Fruit fly (Drosophila melanogaster) whole organism, embryonic: Measurements from ENCODE around the gene ATPsynbeta.

Experiments used
- Awh ChIP-seq: fragments of 200-800 bp; sonication (Bioruptor generic); IDR thresholded peaks from 2 replicates; pipeline ENCODE4, ENCODE4 v1.3.6; 2022; ENCODE audit warnings: missing biosample characterization, missing genetic modification characterization
- CG10321 ChIP-seq: fragments of 200-800 bp; sonication (Bioruptor generic); IDR thresholded peaks from 2 replicates; pipeline ENCODE4 v1.3.6; 2022; ENCODE audit warnings: missing biosample characterization, missing genetic modification characterization
- CG11247 ChIP-seq: fragments of 200-800 bp; sonication (Bioruptor generic); IDR thresholded peaks from 2 replicates; pipeline ENCODE4 v1.3.6; 2022; ENCODE audit warnings: missing biosample characterization, missing genetic modification characterization
- CG13123 ChIP-seq: fragments of 200-800 bp; sonication (Bioruptor generic); optimal IDR thresholded peaks from 2 replicates; lab custom pipeline; 2016; ENCODE audit warnings: missing biosample characterization, missing genetic modification characterization
- CG15514 ChIP-seq: fragments of 200-800 bp; sonication (Bioruptor generic); optimal IDR thresholded peaks from 3 replicates; lab custom pipeline; 2017; ENCODE audit warnings: missing biosample characterization, missing genetic modification characterization, mild to moderate bottlenecking, moderate library complexity, missing genetic modification reagents
- CG17359 ChIP-seq: fragments of 200-800 bp; sonication (Bioruptor generic); optimal IDR thresholded peaks from 3 replicates; lab custom pipeline; 2018; ENCODE audit warnings: missing biosample characterization, mild to moderate bottlenecking, missing genetic modification characterization, moderate library complexity
- CG17802 ChIP-seq: fragments of 200-800 bp; sonication (Bioruptor generic); optimal IDR thresholded peaks from 2 replicates; lab custom pipeline; 2018; ENCODE audit warnings: missing biosample characterization, mild to moderate bottlenecking, missing genetic modification characterization, moderate library complexity
- CG17829 ChIP-seq: fragments of 200-800 bp; optimal IDR thresholded peaks from 2 replicates; lab custom pipeline; 2019; ENCODE audit warnings: missing biosample characterization, mild to moderate bottlenecking, missing genetic modification characterization, moderate library complexity
- CG3163 ChIP-seq: fragments of 200-800 bp; sonication (Bioruptor generic); optimal IDR thresholded peaks from 3 replicates; lab custom pipeline; 2016; ENCODE audit warnings: missing biosample characterization, missing genetic modification characterization
- CG3726 ChIP-seq: fragments of 200-800 bp; sonication (Bioruptor generic); IDR thresholded peaks from 3 replicates; pipeline ENCODE4, ENCODE4 v1.3.6; 2022; ENCODE audit warnings: missing biosample characterization, missing genetic modification characterization
- CG7357 ChIP-seq: fragments of 200-800 bp; sonication (Bioruptor generic); IDR thresholded peaks from 3 replicates; pipeline ENCODE4 v1.3.6; 2022; ENCODE audit warnings: missing biosample characterization, missing genetic modification characterization
- CG7372 ChIP-seq: fragments of 200-800 bp; sonication (Bioruptor generic); IDR thresholded peaks from 2 replicates; pipeline ENCODE4 v1.3.6; 2022; ENCODE audit warnings: missing biosample characterization, missing genetic modification characterization
- CG8290 ChIP-seq, 3 experiments: fragments of 200-800 bp; sonication (Bioruptor generic); optimal IDR thresholded peaks; 2 replicates each; lab custom pipeline; 2016 to 2019; ENCODE audit warnings: missing biosample characterization in 3 of 3, missing genetic modification characterization in 3 of 3, mild to moderate bottlenecking in 2 of 3, moderate library complexity in 1 of 3
- CG8765 ChIP-seq: fragments of 200-800 bp; sonication (Bioruptor generic); IDR thresholded peaks from 2 replicates; pipeline ENCODE4 v1.3.6; 2022; ENCODE audit warnings: missing biosample characterization, missing genetic modification characterization
- Chrac-16 ChIP-seq: fragments of 200-800 bp; sonication (Bioruptor generic); optimal IDR thresholded peaks from 3 replicates; lab custom pipeline; 2016; ENCODE audit warnings: missing biosample characterization, missing genetic modification characterization
- D ChIP-seq, 2 experiments: fragments of 200-800 bp in 1 of 2; fragments of >200 bp in 1 of 2; sonication (Bioruptor generic) in 1 of 2; optimal IDR thresholded peaks; 2 replicates in 1 of 2; 3 replicates in 1 of 2; lab custom pipeline; 2017; ENCODE audit warnings: mild to moderate bottlenecking in 1 of 2, missing biosample characterization in 1 of 2, missing genetic modification characterization in 1 of 2, missing genetic modification reagents in 1 of 2
- Deaf1 ChIP-seq: fragments of 200-800 bp; optimal IDR thresholded peaks from 3 replicates; lab custom pipeline; 2019; ENCODE audit warnings: missing biosample characterization, mild to moderate bottlenecking, missing genetic modification characterization, moderate library complexity
- Fer2 ChIP-seq: fragments of 200-800 bp; sonication (Bioruptor generic); optimal IDR thresholded peaks from 2 replicates; lab custom pipeline; 2018; ENCODE audit warnings: missing biosample characterization, mild to moderate bottlenecking, missing genetic modification characterization, moderate library complexity
- H15 ChIP-seq: fragments of 200-800 bp; sonication (Bioruptor generic); IDR thresholded peaks from 3 replicates; pipeline ENCODE4 v1.3.6; 2022; ENCODE audit warnings: missing biosample characterization, missing genetic modification characterization
- HLHmδ ChIP-seq: fragments of 200-800 bp; sonication (Bioruptor generic); optimal IDR thresholded peaks from 2 replicates; lab custom pipeline; 2018; ENCODE audit warnings: missing biosample characterization, mild to moderate bottlenecking, missing genetic modification characterization, moderate library complexity
- Hmx ChIP-seq: fragments of 200-800 bp; sonication (Bioruptor generic); optimal IDR thresholded peaks from 2 replicates; lab custom pipeline; 2016; ENCODE audit warnings: missing biosample characterization, missing genetic modification characterization
- Hr51 ChIP-seq, 2 experiments: fragments of 200-800 bp; sonication (Bioruptor generic); optimal IDR thresholded peaks; 2 replicates in 1 of 2; 3 replicates in 1 of 2; lab custom pipeline; 2016 to 2018; ENCODE audit warnings: missing biosample characterization in 2 of 2, missing genetic modification characterization in 2 of 2, mild to moderate bottlenecking in 1 of 2, moderate library complexity in 1 of 2
- Kr ChIP-seq: fragments of 200-800 bp; sonication (Bioruptor generic); optimal IDR thresholded peaks from 2 replicates; lab custom pipeline; 2017; ENCODE audit warnings: missing biosample characterization, mild to moderate bottlenecking, missing genetic modification characterization
- Myb ChIP-seq: fragments of 200-800 bp; sonication (Bioruptor generic); optimal IDR thresholded peaks from 2 replicates; lab custom pipeline; 2016; ENCODE audit warnings: missing biosample characterization, missing genetic modification characterization
- Neu2 ChIP-seq: fragments of 200-800 bp; sonication (Bioruptor generic); optimal IDR thresholded peaks from 3 replicates; lab custom pipeline; 2016; ENCODE audit warnings: missing biosample characterization, missing genetic modification characterization, borderline replicate concordance
- Nf-YA ChIP-seq: fragments of 200-800 bp; sonication (Bioruptor generic); IDR thresholded peaks from 2 replicates; pipeline ENCODE4 v1.3.6; 2022; ENCODE audit warnings: missing biosample characterization, missing genetic modification characterization
- Poxn ChIP-seq: fragments of 200-800 bp; sonication (Bioruptor generic); IDR thresholded peaks from 2 replicates; pipeline ENCODE4 v1.3.6; 2022; ENCODE audit warnings: missing biosample characterization, missing genetic modification characterization
- Scr ChIP-seq: fragments of 200-800 bp; sonication (Bioruptor generic); IDR thresholded peaks from 2 replicates; pipeline ENCODE4 v1.3.6; 2022; ENCODE audit warnings: missing biosample characterization, missing genetic modification characterization; ENCODE audit not compliant: partially characterized antibody
- ab ChIP-seq: fragments of 200-800 bp; sonication (Bioruptor generic); optimal IDR thresholded peaks from 2 replicates; lab custom pipeline; 2016; ENCODE audit warnings: missing biosample characterization, missing genetic modification characterization
- abd-A ChIP-seq: fragments of 200-800 bp; sonication (Bioruptor generic); optimal IDR thresholded peaks from 3 replicates; lab custom pipeline; 2019; ENCODE audit warnings: missing biosample characterization, mild to moderate bottlenecking, missing genetic modification characterization, moderate library complexity
- aop ChIP-seq: fragments of 200-800 bp; sonication (Bioruptor generic); IDR thresholded peaks from 2 replicates; pipeline ENCODE4 v1.3.6; 2022; ENCODE audit warnings: missing biosample characterization, missing genetic modification characterization
- ato ChIP-seq: fragments of 200-800 bp; sonication (Bioruptor generic); IDR thresholded peaks from 2 replicates; pipeline ENCODE4 v1.3.6; 2022; ENCODE audit warnings: missing biosample characterization, missing genetic modification characterization; ENCODE audit not compliant: partially characterized antibody
- az2 ChIP-seq: fragments of 200-800 bp; sonication (Bioruptor generic); optimal IDR thresholded peaks from 3 replicates; lab custom pipeline; 2016; ENCODE audit warnings: missing biosample characterization, missing genetic modification characterization
- cato ChIP-seq: fragments of 200-800 bp; sonication (Bioruptor generic); optimal IDR thresholded peaks from 2 replicates; lab custom pipeline; 2016; ENCODE audit warnings: missing biosample characterization, missing genetic modification characterization, borderline replicate concordance
- da ChIP-seq: fragments of 200-800 bp; sonication (Bioruptor generic); optimal IDR thresholded peaks from 2 replicates; lab custom pipeline; 2016; ENCODE audit warnings: missing biosample characterization, missing genetic modification characterization
- dysf ChIP-seq: fragments of 200-800 bp; sonication (Bioruptor generic); IDR thresholded peaks from 3 replicates; pipeline ENCODE4 v1.3.6; 2022; ENCODE audit warnings: missing biosample characterization, missing genetic modification characterization
- fd3F ChIP-seq: fragments of 200-800 bp; sonication (Bioruptor generic); optimal IDR thresholded peaks from 2 replicates; lab custom pipeline; 2018; ENCODE audit warnings: missing biosample characterization, mild to moderate bottlenecking, missing genetic modification characterization, moderate library complexity
- gcm ChIP-seq: fragments of 200-800 bp; sonication (Bioruptor generic); optimal IDR thresholded peaks from 2 replicates; lab custom pipeline; 2019; ENCODE audit warnings: missing biosample characterization, mild to moderate bottlenecking, missing genetic modification characterization, moderate library complexity
- p53 ChIP-seq: fragments of 200-800 bp; sonication (Bioruptor generic); optimal IDR thresholded peaks from 2 replicates; lab custom pipeline; 2016; ENCODE audit warnings: missing biosample characterization, missing genetic modification characterization
- pfk ChIP-seq: fragments of 200-800 bp; sonication (Bioruptor generic); optimal IDR thresholded peaks from 2 replicates; lab custom pipeline; 2018; ENCODE audit warnings: missing biosample characterization, mild to moderate bottlenecking, missing genetic modification characterization, moderate library complexity
- pho ChIP-seq: fragments of 200-800 bp; sonication (Bioruptor generic); optimal IDR thresholded peaks from 2 replicates; lab custom pipeline; 2016; ENCODE audit warnings: missing biosample characterization, missing genetic modification characterization
- pum ChIP-seq: fragments of 200-800 bp; sonication (Bioruptor generic); optimal IDR thresholded peaks from 2 replicates; lab custom pipeline; 2016; ENCODE audit warnings: missing biosample characterization, missing genetic modification characterization
- row ChIP-seq: fragments of 200-800 bp; sonication (Bioruptor generic); IDR thresholded peaks from 3 replicates; pipeline ENCODE4 v1.3.6; 2022; ENCODE audit warnings: missing biosample characterization, missing genetic modification characterization
- sens-2 ChIP-seq: fragments of 200-800 bp; sonication (Bioruptor generic); IDR thresholded peaks from 2 replicates; pipeline ENCODE4 v1.3.6; 2022; ENCODE audit warnings: missing biosample characterization, missing genetic modification characterization
- tx ChIP-seq: fragments of 200-800 bp; sonication (Bioruptor generic); optimal IDR thresholded peaks from 2 replicates; lab custom pipeline; 2016; ENCODE audit warnings: missing biosample characterization, missing genetic modification characterization
- usp ChIP-seq: fragments of >200 bp; optimal IDR thresholded peaks from 2 replicates; lab custom pipeline; 2017; ENCODE audit warnings: missing biosample characterization, missing genetic modification characterization
- z ChIP-seq: fragments of 200-800 bp; sonication (Bioruptor generic); IDR thresholded peaks from 3 replicates; pipeline ENCODE4 v1.3.6; 2022; ENCODE audit warnings: missing biosample characterization, missing genetic modification characterization
- zen ChIP-seq: fragments of 200-800 bp; sonication (Bioruptor generic); optimal IDR thresholded peaks from 3 replicates; lab custom pipeline; 2018; ENCODE audit warnings: missing biosample characterization, mild to moderate bottlenecking, missing genetic modification characterization, moderate library complexity
- zf30C ChIP-seq: fragments of 200-800 bp; sonication (Bioruptor generic); optimal IDR thresholded peaks from 3 replicates; lab custom pipeline; 2018; ENCODE audit warnings: missing biosample characterization, mild to moderate bottlenecking, missing genetic modification characterization

ATPsynbeta gene

DNA sequence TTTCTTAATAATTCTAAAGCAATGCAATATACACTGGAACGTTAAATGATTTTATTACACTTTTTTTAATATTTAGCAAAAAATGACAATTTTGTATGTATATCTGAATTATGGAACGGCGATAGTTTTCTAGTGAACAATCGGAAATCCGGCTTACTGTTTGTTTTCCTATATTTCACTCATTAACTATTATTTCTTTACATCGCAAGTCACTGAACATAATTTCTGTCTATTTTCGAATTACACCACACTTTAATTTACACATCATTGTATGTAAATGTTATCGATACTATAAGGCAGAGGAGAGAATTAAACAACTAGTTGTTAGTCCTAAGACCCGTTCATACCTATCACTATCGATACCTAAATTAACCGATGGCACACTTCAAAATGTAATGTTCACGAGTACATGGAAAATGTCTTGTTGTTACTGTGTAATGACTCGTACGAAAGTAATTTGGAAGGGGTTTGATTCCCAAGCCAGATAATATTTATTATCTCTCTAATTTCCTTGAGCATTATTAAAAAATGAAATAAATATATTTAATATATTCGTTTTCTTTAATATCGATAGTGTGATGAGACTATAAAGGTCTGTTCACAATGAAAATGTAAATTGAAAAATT lies 4.4 kb upstream of the ATPsynbeta start, which contains the start of gene PlexA (continued):
- TF ChIP-seq H15 (GFP tag; lab: Robert Waterston, UW) = peak; percentile 94
- TF ChIP-seq Neu2 (GFP tag; lab: Kevin White, UChicago) = no peak
- peak; percentile 95 for TF ChIP-seq CG7372 (GFP tag; lab: Robert Waterston, UW)
- TF ChIP-seq ab (GFP tag; lab: Kevin White, UChicago) = peak; percentile 64
- no peak for TF ChIP-seq Hmx (GFP tag; lab: Kevin White, UChicago)
- peak; percentile 91 for TF ChIP-seq CG8765
- no peak for TF ChIP-seq Deaf1 (tag; lab: Kevin White, UChicago)
- peak; percentile 78 for TF ChIP-seq aop (GFP tag; lab: Robert Waterston, UW)
- TF ChIP-seq usp (GFP tag; lab: Kevin White, UChicago) = no peak
- TF ChIP-seq dysf (GFP tag; lab: Robert Waterston, UW) = peak; percentile 96
- peak; percentile 87 for TF ChIP-seq CG8290 (GFP tag; optimal IDR thresholded peaks at IDR 0.05; lab: Kevin White, UChicago)
- TF ChIP-seq CG8290 (tag; optimal IDR thresholded peaks at IDR 0.05; lab: Kevin White, UChicago) = peak; percentile 22 to 83
- TF ChIP-seq ato (GFP tag; lab: Robert Waterston, UW) = peak; percentile 54; the same call in 1 of the 2 replicates
- TF ChIP-seq fd3F (GFP tag; lab: Kevin White, UChicago) = peak; percentile 93
- TF ChIP-seq CG3163 = peak; percentile 7
- no peak for TF ChIP-seq CG3726
- TF ChIP-seq CG17829 (tag; lab: Kevin White, UChicago) = peak; percentile 87
- TF ChIP-seq CG17359 (tag; lab: Kevin White, UChicago) = peak; percentile 89
- peak; percentile 26 for TF ChIP-seq CG13123
- no peak for TF ChIP-seq HLHmδ (GFP tag; lab: Kevin White, UChicago)
- TF ChIP-seq Fer2 (tag; lab: Kevin White, UChicago) = peak; percentile 87
- peak; percentile 44 for TF ChIP-seq tx (GFP tag; lab: Kevin White, UChicago)
- TF ChIP-seq zf30C = no peak
- peak; percentile 95 for TF ChIP-seq CG11247 (GFP tag; lab: Robert Waterston, UW)
- no peak for TF ChIP-seq D (optimal IDR thresholded peaks at IDR 0.05; lab: Kevin White, UChicago)
- TF ChIP-seq D (GFP tag; optimal IDR thresholded peaks at IDR 0.05; lab: Kevin White, UChicago) = peak; percentile 65
- peak; percentile 86 for TF ChIP-seq cato (GFP tag; lab: Kevin White, UChicago)
- TF ChIP-seq zen (tag; lab: Kevin White, UChicago) = peak; percentile 91
- TF ChIP-seq Poxn = no peak; the same call in 1 of the 2 replicates
- no peak for TF ChIP-seq da
- no peak for TF ChIP-seq sens-2
- peak; percentile 89 for TF ChIP-seq Chrac-16
- peak; percentile 65 for TF ChIP-seq CG10321 (GFP tag; lab: Robert Waterston, UW)
- TF ChIP-seq az2 (GFP tag; lab: Kevin White, UChicago) = peak; percentile 89
- TF ChIP-seq pum (GFP tag; lab: Kevin White, UChicago) = peak; percentile 51
- peak; percentile 94 for TF ChIP-seq Awh (GFP tag; lab: Robert Waterston, UW)
- peak; percentile 81 for TF ChIP-seq CG15514 (GFP tag; lab: Kevin White, UChicago)
- peak; percentile 71 for TF ChIP-seq pfk (GFP tag; lab: Kevin White, UChicago)
- TF ChIP-seq Kr (GFP tag; lab: Kevin White, UChicago) = no peak
- TF ChIP-seq CG17802 = peak; percentile 100
- TF ChIP-seq abd-A (tag; lab: Kevin White, UChicago) = no peak
- peak; percentile 18 to 84 for TF ChIP-seq Hr51 (GFP tag; optimal IDR thresholded peaks at IDR 0.05; lab: Kevin White, UChicago)
- no peak for TF ChIP-seq pho (GFP tag; lab: Kevin White, UChicago)
- peak; percentile 20 for TF ChIP-seq Myb (GFP tag; lab: Kevin White, UChicago)
- peak; percentile 86 for TF ChIP-seq Nf-YA (GFP tag; lab: Robert Waterston, UW)
- TF ChIP-seq Scr (GFP tag; lab: Robert Waterston, UW) = peak; percentile 73
- peak; percentile 96 for TF ChIP-seq row (GFP tag; lab: Robert Waterston, UW)
- TF ChIP-seq gcm (GFP tag; lab: Kevin White, UChicago) = peak; percentile 29
- TF ChIP-seq CG7357 (GFP tag; lab: Robert Waterston, UW) = peak; percentile 99
- no peak for TF ChIP-seq z (GFP tag; lab: Robert Waterston, UW)
- peak; percentile 30 for TF ChIP-seq p53
